Worm (Caenorhabditis elegans) whole organism, L1 larva: ENCODE data around the gene slc-17.8.
"Not testable (repeated sequence)": the region's sequence is repeated elsewhere in the genome, so short reads cannot be mapped to it uniquely, and the experiment has no call there.

ENCODE experiments used
- C04F5.9 ChIP-seq: sonication (generic microtip); optimal IDR thresholded peaks from 2 replicates; lab custom pipeline; 2016; ENCODE audit warnings: missing genetic modification characterization, missing compliant biosample characterization
- Y116A8C.19 ChIP-seq: sonication (generic microtip); optimal IDR thresholded peaks from 2 replicates; lab custom pipeline; 2016; ENCODE audit warnings: missing compliant biosample characterization, missing genetic modification characterization, borderline replicate concordance
- alr-1 ChIP-seq: fragments of 200-800 bp; sonication (Bioruptor generic); optimal IDR thresholded peaks from 2 replicates; lab custom pipeline; 2018; ENCODE audit warnings: borderline replicate concordance, mild to moderate bottlenecking, missing genetic modification characterization, missing compliant biosample characterization
- aly-2 ChIP-seq: fragments of 150-350 bp; optimal IDR thresholded peaks from 2 replicates; lab custom pipeline; 2014; ENCODE audit warnings: missing biosample characterization, missing genetic modification characterization
- blmp-1 ChIP-seq: fragments of 150-350 bp; optimal IDR thresholded peaks from 2 replicates; lab custom pipeline; 2014; ENCODE audit warnings: missing biosample characterization, missing genetic modification characterization
- ceh-82 ChIP-seq, 3 experiments: fragments of 150-350 bp in 1 of 3; sonication (generic microtip) in 2 of 3; optimal IDR thresholded peaks; 2 replicates each; lab custom pipeline; 2014 to 2017; ENCODE audit warnings: missing biosample characterization in 3 of 3, missing genetic modification characterization in 3 of 3
- ceh-90 ChIP-seq: sonication (generic microtip); optimal IDR thresholded peaks from 2 replicates; lab custom pipeline; 2016; ENCODE audit warnings: missing genetic modification characterization, missing compliant biosample characterization
- dsc-1 ChIP-seq: sonication (generic microtip); optimal IDR thresholded peaks from 2 replicates; lab custom pipeline; 2016; ENCODE audit warnings: mild to moderate bottlenecking, missing genetic modification characterization, missing compliant biosample characterization
- efl-3 ChIP-seq: fragments of 200-800 bp; sonication (Bioruptor generic); optimal IDR thresholded peaks from 2 replicates; lab custom pipeline; 2018; ENCODE audit warnings: mild to moderate bottlenecking, missing genetic modification characterization, missing compliant biosample characterization
- elt-2 ChIP-seq: sonication (generic microtip); optimal IDR thresholded peaks from 2 replicates; lab custom pipeline; 2016; ENCODE audit warnings: missing genetic modification characterization, mild to moderate bottlenecking, inconsistent platforms, missing compliant biosample characterization, missing genetic modification reagents
- elt-3 ChIP-seq, 6 experiments: fragments of 150-350 bp in 1 of 6; sonication (generic microtip); optimal IDR thresholded peaks; 2 replicates each; lab custom pipeline; 2017 to 2018; ENCODE audit warnings: missing biosample characterization in 6 of 6, missing genetic modification characterization in 6 of 6, inconsistent platforms in 1 of 6
- fkh-10 ChIP-seq: sonication (generic microtip); optimal IDR thresholded peaks from 2 replicates; lab custom pipeline; 2017; ENCODE audit warnings: missing biosample characterization, missing genetic modification reagents, missing genetic modification characterization
- fos-1 ChIP-seq: fragments of 150-350 bp; optimal IDR thresholded peaks from 2 replicates; lab custom pipeline; 2014; ENCODE audit warnings: missing biosample characterization, missing genetic modification characterization
- grh-1 ChIP-seq: fragments of 200-800 bp; sonication (Bioruptor generic); IDR thresholded peaks from 2 replicates; pipeline ENCODE4 v1.3.6; 2022; ENCODE audit warnings: missing genetic modification reagents, missing genetic modification characterization, missing compliant biosample characterization
- hlh-17 ChIP-seq: fragments of 200-800 bp; sonication (Bioruptor generic); optimal IDR thresholded peaks from 2 replicates; lab custom pipeline; 2018; ENCODE audit warnings: missing genetic modification characterization, mild to moderate bottlenecking, missing compliant biosample characterization, moderate library complexity, borderline replicate concordance
- hpl-2 ChIP-seq: fragments of 150-350 bp; optimal IDR thresholded peaks from 2 replicates; lab custom pipeline; 2014; ENCODE audit warnings: missing biosample characterization, missing genetic modification reagents, missing genetic modification characterization
- irx-1 ChIP-seq: sonication (generic microtip); optimal IDR thresholded peaks from 2 replicates; lab custom pipeline; 2016; ENCODE audit warnings: missing genetic modification characterization, missing compliant biosample characterization
- jun-1 ChIP-seq: fragments of 150-350 bp; optimal IDR thresholded peaks from 2 replicates; lab custom pipeline; 2014; ENCODE audit warnings: missing biosample characterization, missing genetic modification reagents, missing genetic modification characterization
- lin-13 ChIP-seq: fragments of 150-350 bp; optimal IDR thresholded peaks from 2 replicates; lab custom pipeline; 2014; ENCODE audit warnings: missing biosample characterization, missing genetic modification reagents, missing genetic modification characterization
- lin-14 ChIP-seq: fragments of 200-800 bp; sonication (Bioruptor generic); optimal IDR thresholded peaks from 2 replicates; lab custom pipeline; 2018; ENCODE audit warnings: mild to moderate bottlenecking, missing genetic modification characterization, moderate library complexity, missing compliant biosample characterization
- lin-15B ChIP-seq: fragments of 150-350 bp; sonication (generic microtip); optimal IDR thresholded peaks from 3 replicates; lab custom pipeline; 2014; ENCODE audit warnings: missing biosample characterization, missing genetic modification characterization
- lin-35 ChIP-seq, 2 experiments: fragments of 150-350 bp; optimal IDR thresholded peaks; 2 replicates each; lab custom pipeline; 2014; ENCODE audit warnings: missing biosample characterization in 2 of 2, missing genetic modification characterization in 2 of 2, missing genetic modification reagents in 2 of 2
- lin-39 ChIP-seq: fragments of 150-350 bp; optimal IDR thresholded peaks from 2 replicates; lab custom pipeline; 2014; ENCODE audit warnings: missing biosample characterization, missing genetic modification reagents, missing genetic modification characterization
- lir-3 ChIP-seq: sonication (generic microtip); optimal IDR thresholded peaks from 2 replicates; lab custom pipeline; 2016; ENCODE audit warnings: mild to moderate bottlenecking, missing genetic modification characterization, moderate library complexity, missing compliant biosample characterization; ENCODE audit not compliant: poor library complexity
- lsy-2 ChIP-seq, 2 experiments: fragments of 150-350 bp; optimal IDR thresholded peaks; 2 replicates each; lab custom pipeline; 2014; ENCODE audit warnings: missing biosample characterization in 2 of 2, missing genetic modification characterization in 2 of 2
- mef-2 ChIP-seq: fragments of 150-350 bp; optimal IDR thresholded peaks from 2 replicates; lab custom pipeline; 2014; ENCODE audit warnings: missing biosample characterization, missing genetic modification characterization
- nhr-11 ChIP-seq: fragments of 150-350 bp; optimal IDR thresholded peaks from 2 replicates; lab custom pipeline; 2014; ENCODE audit warnings: missing biosample characterization, missing genetic modification characterization
- nhr-19 ChIP-seq: fragments of 200-800 bp; sonication (Bioruptor generic); conservative IDR thresholded peaks from 2 replicates; pipeline ENCODE4 v1.3.6; 2022; ENCODE audit warnings: missing genetic modification characterization, missing compliant biosample characterization
- nhr-20 ChIP-seq: sonication (generic microtip); optimal IDR thresholded peaks from 2 replicates; lab custom pipeline; 2016; ENCODE audit warnings: mild to moderate bottlenecking, missing genetic modification characterization, missing compliant biosample characterization
- nhr-237 ChIP-seq: fragments of 150-350 bp; optimal IDR thresholded peaks from 2 replicates; lab custom pipeline; 2014; ENCODE audit warnings: missing biosample characterization, missing genetic modification characterization
- nhr-28 ChIP-seq: fragments of 150-350 bp; optimal IDR thresholded peaks from 2 replicates; lab custom pipeline; 2014; ENCODE audit warnings: missing biosample characterization, missing genetic modification characterization
- nhr-47 ChIP-seq: sonication (generic microtip); optimal IDR thresholded peaks from 2 replicates; lab custom pipeline; 2016; ENCODE audit warnings: mild to moderate bottlenecking, missing genetic modification characterization, moderate library complexity, missing compliant biosample characterization
- nhr-71 ChIP-seq: sonication (generic microtip); optimal IDR thresholded peaks from 2 replicates; lab custom pipeline; 2016; ENCODE audit warnings: mild to moderate bottlenecking, missing genetic modification characterization, moderate library complexity, missing compliant biosample characterization
- nhr-76 ChIP-seq: sonication (generic microtip); optimal IDR thresholded peaks from 2 replicates; lab custom pipeline; 2017; ENCODE audit warnings: missing biosample characterization, missing genetic modification characterization
- nhr-77 ChIP-seq: fragments of 150-350 bp; optimal IDR thresholded peaks from 2 replicates; lab custom pipeline; 2014; ENCODE audit warnings: missing biosample characterization, missing genetic modification characterization
- nhr-85 ChIP-seq: sonication (generic microtip); peaks from one replicate; lab custom pipeline; 2016; ENCODE audit warnings: missing genetic modification characterization, inconsistent platforms, missing compliant biosample characterization
- pag-3 ChIP-seq: sonication (generic microtip); optimal IDR thresholded peaks from 2 replicates; lab custom pipeline; 2017; ENCODE audit warnings: missing genetic modification characterization, mild to moderate bottlenecking, missing compliant biosample characterization, antibody characterized with exemption, borderline replicate concordance; ENCODE audit not compliant: insufficient read depth
- pax-3 ChIP-seq: fragments of 200-800 bp; sonication (Bioruptor generic); optimal IDR thresholded peaks from 2 replicates; lab custom pipeline; 2018; ENCODE audit warnings: mild to moderate bottlenecking, missing genetic modification characterization, moderate library complexity, missing compliant biosample characterization
- skn-1 ChIP-seq: fragments of 150-350 bp; optimal IDR thresholded peaks from 2 replicates; lab custom pipeline; 2014; ENCODE audit warnings: missing biosample characterization, missing genetic modification characterization
- snu-23 ChIP-seq: sonication (generic microtip); optimal IDR thresholded peaks from 2 replicates; lab custom pipeline; 2016; ENCODE audit warnings: missing genetic modification characterization, missing compliant biosample characterization
- sup-37 ChIP-seq: fragments of 200-800 bp; sonication (Bioruptor generic); optimal IDR thresholded peaks from 2 replicates; lab custom pipeline; 2018; ENCODE audit warnings: mild to moderate bottlenecking, missing genetic modification characterization, missing compliant biosample characterization
- swsn-7 ChIP-seq: sonication (generic microtip); optimal IDR thresholded peaks from 2 replicates; lab custom pipeline; 2016; ENCODE audit warnings: missing genetic modification characterization, missing compliant biosample characterization
- tbx-2 ChIP-seq: sonication (generic microtip); optimal IDR thresholded peaks from 2 replicates; lab custom pipeline; 2016; ENCODE audit warnings: missing genetic modification characterization, missing compliant biosample characterization
- unc-130 ChIP-seq: fragments of 150-350 bp; optimal IDR thresholded peaks from 2 replicates; lab custom pipeline; 2017; ENCODE audit warnings: missing biosample characterization, missing genetic modification characterization, inconsistent platforms
- unc-30 ChIP-seq: sonication (generic microtip); optimal IDR thresholded peaks from 2 replicates; lab custom pipeline; 2017; ENCODE audit warnings: missing biosample characterization, missing genetic modification characterization
- unc-62 ChIP-seq: fragments of 150-350 bp; optimal IDR thresholded peaks from 2 replicates; lab custom pipeline; 2014; ENCODE audit warnings: missing biosample characterization, missing genetic modification reagents, missing genetic modification characterization
- unc-98 ChIP-seq: fragments of 200-800 bp; sonication (Bioruptor generic); IDR thresholded peaks from 2 replicates; pipeline ENCODE4 v1.3.6; 2022; ENCODE audit warnings: missing genetic modification characterization, missing compliant biosample characterization
- vab-15 ChIP-seq: sonication (generic microtip); optimal IDR thresholded peaks from 2 replicates; lab custom pipeline; 2017; ENCODE audit warnings: missing genotype, mild to moderate bottlenecking, missing genetic modification characterization, missing compliant biosample characterization
- xbp-1 ChIP-seq: sonication (generic microtip); optimal IDR thresholded peaks from 2 replicates; lab custom pipeline; 2016; ENCODE audit warnings: missing genetic modification characterization, missing compliant biosample characterization
- zag-1 ChIP-seq: fragments of 150-350 bp; optimal IDR thresholded peaks from 2 replicates; lab custom pipeline; 2014; ENCODE audit warnings: missing biosample characterization, missing genetic modification characterization

slc-17.8 gene

ce11 chrV:8574762-8575161, 29.4 kb upstream of the slc-17.8 start, which contains the start of gene F25G6.1:
Gene F25G6.1, plus strand, starts transcription at chrV:8575062.
- TF ChIP-seq elt-3 (tag; optimal IDR thresholded peaks at IDR 0.05; lab: Kevin White, UChicago); unc-30 (tag; lab: Kevin White, UChicago); ceh-90 (tag; lab: Kevin White, UChicago): not testable (repeated sequence)

DNA sequence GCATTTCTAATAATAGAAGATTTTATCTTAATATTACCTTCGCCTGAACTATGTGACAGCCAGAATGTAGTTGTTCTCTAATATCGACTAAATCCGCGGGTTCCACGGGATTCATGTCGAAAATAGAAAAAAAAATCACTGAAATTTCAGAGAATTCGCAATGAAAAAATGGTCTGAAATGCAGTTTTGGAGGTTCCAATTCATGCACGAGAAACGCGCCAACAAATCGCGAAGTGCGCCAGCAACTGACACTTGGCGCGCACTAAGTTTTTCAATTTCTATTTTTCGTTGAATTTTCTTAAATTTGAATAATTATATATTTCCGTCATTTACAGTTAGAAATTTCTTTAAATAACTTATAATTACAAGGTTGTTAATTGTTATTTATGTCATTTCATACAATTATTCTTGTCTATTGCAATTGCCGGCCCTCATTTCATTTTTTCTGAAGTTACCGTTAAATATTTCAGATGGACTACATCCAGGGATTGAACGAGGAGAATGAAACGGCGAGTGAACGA, 24.5 kb upstream of the slc-17.8 start, which contains the start of the genes F25G6.9 and symk-1:
Gene F25G6.9, minus strand, starts transcription at position 160 of the 521 bp plus-strand sequence.
Gene symk-1, plus strand, starts transcription at position 471 of the 521 bp plus-strand sequence.
- TF ChIP-seq jun-1 (tag; lab: Kevin White, UChicago) (no peak), irx-1 (tag; lab: Kevin White, UChicago) (peak; percentile 80), vab-15 (tag; lab: Kevin White, UChicago) (no peak), xbp-1 (tag; lab: Kevin White, UChicago) (peak; percentile 76), lin-39 (peak; percentile 76), lir-3 (peak; percentile 47), snu-23 (GFP tag; lab: Kevin White, UChicago) (peak; percentile 81), nhr-76 (tag; lab: Kevin White, UChicago) (no peak), nhr-85 (peak; percentile 86), nhr-47 (tag; lab: Kevin White, UChicago) (peak; percentile 89), hlh-17 (GFP tag; lab: Kevin White, UChicago) (no peak), grh-1 (GFP tag; lab: Robert Waterston, UW) (peak; percentile 44), elt-2 (peak; percentile 12), nhr-19 (GFP tag; lab: Robert Waterston, UW) (peak; percentile 82), tbx-2 (peak; percentile 81), hpl-2 (GFP tag; lab: Kevin White, UChicago) (peak; percentile 44), alr-1 (tag; lab: Kevin White, UChicago) (no peak), unc-30 (tag; lab: Kevin White, UChicago) (no peak), fos-1 (peak; percentile 7), Y116A8C.19 (no peak), nhr-20 (tag; lab: Kevin White, UChicago) (peak; percentile 77), skn-1 (tag; lab: Kevin White, UChicago) (peak; percentile 52), nhr-237 (no peak), lin-35 (GFP tag; optimal IDR thresholded peaks at IDR 0.05; lab: Kevin White, UChicago) (peak; percentile 70 to 73), pag-3 (tag; lab: Kevin White, UChicago) (no peak), aly-2 (tag; lab: Kevin White, UChicago) (peak; percentile 56), lsy-2 (tag; optimal IDR thresholded peaks at IDR 0.05; lab: Kevin White, UChicago) (peak; percentile 72 to 82), pax-3 (tag; lab: Kevin White, UChicago) (no peak), lin-15B (peak; percentile 16), swsn-7 (peak; percentile 82), nhr-77 (tag; lab: Kevin White, UChicago) (no peak), unc-62 (GFP tag; lab: Kevin White, UChicago) (no peak), mef-2 (tag; lab: Kevin White, UChicago) (no peak), sup-37 (peak; percentile 41), unc-98 (no peak), nhr-71 (tag; lab: Kevin White, UChicago) (peak; percentile 86), efl-3 (no peak), C04F5.9 (tag; lab: Kevin White, UChicago) (no peak), lin-13 (GFP tag; lab: Kevin White, UChicago) (peak; percentile 41), dsc-1 (tag; lab: Kevin White, UChicago) (peak; percentile 82), lin-14 (GFP tag; lab: Kevin White, UChicago) (peak; percentile 72), nhr-28 (tag; lab: Kevin White, UChicago) (no peak), blmp-1 (tag; lab: Kevin White, UChicago) (no peak), nhr-11 (tag; lab: Kevin White, UChicago) (peak; percentile 20), zag-1 (tag; lab: Kevin White, UChicago) (no peak), fkh-10 (GFP tag; lab: Kevin White, UChicago) (no peak), ceh-82 (tag; optimal IDR thresholded peaks at IDR 0.05; lab: Kevin White, UChicago) (peak; percentile 58 to 74 (median 69)), elt-3 (tag; optimal IDR thresholded peaks at IDR 0.05; lab: Kevin White, UChicago) (peak in 2 of 6 experiments; percentile 13 to 17), unc-130 (tag; lab: Kevin White, UChicago) (peak; percentile 12)
